Fruit fly (Drosophila melanogaster): ENCODE results near the gene CG8086.

DNA sequence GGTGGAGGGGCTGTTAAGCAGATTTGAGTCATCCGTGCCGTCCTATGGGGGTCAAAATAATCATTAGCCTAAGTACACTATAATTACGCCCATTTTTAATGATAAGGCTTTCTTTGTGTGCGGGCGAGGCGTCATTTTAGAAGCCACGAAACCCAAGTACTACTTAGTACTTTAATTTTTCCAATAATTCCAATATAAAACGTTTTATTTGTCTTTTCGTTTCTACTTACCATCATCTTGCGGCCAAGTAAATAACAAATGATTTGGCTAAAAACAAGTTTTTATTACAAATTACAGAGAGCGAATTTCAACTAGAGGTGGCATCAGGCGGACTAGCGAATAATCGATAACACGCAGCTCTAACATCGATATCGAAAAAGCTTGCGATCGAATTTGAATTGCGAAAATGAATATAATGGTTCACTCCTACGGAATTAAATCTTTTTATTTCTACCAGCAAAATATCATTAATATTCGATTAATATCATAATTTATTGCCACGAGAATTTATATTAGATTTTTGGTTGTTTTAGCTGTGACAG, 36.8 kb downstream of the CG8086 start, which contains the start of gene Snx6:
- TF ChIP-seq Hr39 (GFP tag; optimal IDR thresholded peaks at IDR 0.05) (no peak), achi (GFP tag; optimal IDR thresholded peaks at IDR 0.05) (no peak), CG10631 (GFP tag; optimal IDR thresholded peaks at IDR 0.05) (no peak)

Data from whole organism, prepupa.